1 fruit fly cellular context compared by ENCODE assay signal in genomic region chrX:7692740-7693064, dm6.
TF ChIP-seq lines count a peak whose summit lies in the region.

No protein-coding gene starts in this region.

TF ChIP-seq in whole organism, embryonic, 481 proteins besides CTCF, POLR2A, EP300 and RAD21 (continued from another document):
- no peak for TF ChIP-seq bbx (GFP tag; IDR thresholded peaks at IDR 0.05; lab: Robert Waterston, UW; ENCODE audit: partially characterized antibody)
- no peak for TF ChIP-seq D (optimal IDR thresholded peaks at IDR 0.05; lab: Kevin White, UChicago)
- no peak for TF ChIP-seq D (GFP tag; optimal IDR thresholded peaks at IDR 0.05; lab: Kevin White, UChicago)
- peak; percentile 85 for TF ChIP-seq sens (GFP tag; lab: Kevin White, UChicago)
- TF ChIP-seq chn (GFP tag; optimal IDR thresholded peaks at IDR 0.05; lab: Kevin White, UChicago): peak; percentile 41
- peak; percentile 33 for TF ChIP-seq CG11398 (GFP tag; optimal IDR thresholded peaks at IDR 0.05; lab: Kevin White, UChicago)
- TF ChIP-seq dpn (GFP tag; optimal IDR thresholded peaks at IDR 0.05; lab: Kevin White, UChicago): peak; percentile 54 to 69
- TF ChIP-seq CG8924 (tag; optimal IDR thresholded peaks at IDR 0.05; lab: Kevin White, UChicago): peak; percentile 57
- TF ChIP-seq nom (GFP tag; optimal IDR thresholded peaks at IDR 0.05; lab: Kevin White, UChicago): no peak
- TF ChIP-seq CG15269 (tag; optimal IDR thresholded peaks at IDR 0.05; lab: Kevin White, UChicago): peak; percentile 71
- TF ChIP-seq gcm (GFP tag; optimal IDR thresholded peaks at IDR 0.05; lab: Kevin White, UChicago): peak; percentile 24
- TF ChIP-seq HmgD (GFP tag; optimal IDR thresholded peaks at IDR 0.05; lab: Kevin White, UChicago): no peak
- TF ChIP-seq Spps (tag; optimal IDR thresholded peaks at IDR 0.05; lab: Kevin White, UChicago): peak; percentile 14
- no peak for TF ChIP-seq fd102C (GFP tag; optimal IDR thresholded peaks at IDR 0.05; lab: Kevin White, UChicago)
- peak; percentile 27 for TF ChIP-seq jing (GFP tag; optimal IDR thresholded peaks at IDR 0.05; lab: Kevin White, UChicago)
- peak; percentile 65 for TF ChIP-seq CG9215 (GFP tag; IDR thresholded peaks at IDR 0.05; lab: Robert Waterston, UW)
- peak; percentile 61 for TF ChIP-seq nmo (GFP tag; optimal IDR thresholded peaks at IDR 0.05; lab: Kevin White, UChicago)
- TF ChIP-seq Hmx (GFP tag; optimal IDR thresholded peaks at IDR 0.05; lab: Kevin White, UChicago): no peak
- TF ChIP-seq CG1602 (GFP tag; optimal IDR thresholded peaks at IDR 0.05; lab: Kevin White, UChicago): peak; percentile 33
- no peak for TF ChIP-seq GATAe (GFP tag; conservative IDR thresholded peaks at IDR 0.05; lab: Robert Waterston, UW)
- TF ChIP-seq Rfx (GFP tag; IDR thresholded peaks at IDR 0.05; lab: Robert Waterston, UW): peak; percentile 84
- peak; percentile 30 for TF ChIP-seq tx (GFP tag; optimal IDR thresholded peaks at IDR 0.05; lab: Kevin White, UChicago)
- TF ChIP-seq lilli (GFP tag; optimal IDR thresholded peaks at IDR 0.05; lab: Kevin White, UChicago): peak; percentile 87
- peak; percentile 83 for TF ChIP-seq CG34422 (GFP tag; IDR thresholded peaks at IDR 0.05; lab: Robert Waterston, UW)
- TF ChIP-seq Ets97D (GFP tag; optimal IDR thresholded peaks at IDR 0.05; lab: Kevin White, UChicago): no peak
- peak; percentile 70; the same call in 2 of the 3 replicates for TF ChIP-seq ken (GFP tag; IDR thresholded peaks at IDR 0.05; lab: Robert Waterston, UW)
- peak; percentile 57; the same call in 1 of the 2 replicates for TF ChIP-seq seq (GFP tag; IDR thresholded peaks at IDR 0.05; lab: Robert Waterston, UW)
- TF ChIP-seq CG18262 (tag; optimal IDR thresholded peaks at IDR 0.05; lab: Kevin White, UChicago): peak; percentile 54
- no peak for TF ChIP-seq chinmo (GFP tag; IDR thresholded peaks at IDR 0.05; lab: Robert Waterston, UW; ENCODE audit: partially characterized antibody)
- TF ChIP-seq chm (GFP tag; IDR thresholded peaks at IDR 0.05; lab: Robert Waterston, UW): peak; percentile 89
- TF ChIP-seq CG17361 (GFP tag; IDR thresholded peaks at IDR 0.05; lab: Robert Waterston, UW): no peak
- TF ChIP-seq ATbp (GFP tag; optimal IDR thresholded peaks at IDR 0.05; lab: Kevin White, UChicago): peak; percentile 40
- no peak for TF ChIP-seq Lhr (GFP tag; optimal IDR thresholded peaks at IDR 0.05; lab: Kevin White, UChicago)
- TF ChIP-seq Dll (GFP tag; IDR thresholded peaks at IDR 0.05; lab: Robert Waterston, UW; ENCODE audit: partially characterized antibody): no peak
